Worm (Caenorhabditis elegans): ENCODE measurements around the gene Y38H6C.25.

DNA sequence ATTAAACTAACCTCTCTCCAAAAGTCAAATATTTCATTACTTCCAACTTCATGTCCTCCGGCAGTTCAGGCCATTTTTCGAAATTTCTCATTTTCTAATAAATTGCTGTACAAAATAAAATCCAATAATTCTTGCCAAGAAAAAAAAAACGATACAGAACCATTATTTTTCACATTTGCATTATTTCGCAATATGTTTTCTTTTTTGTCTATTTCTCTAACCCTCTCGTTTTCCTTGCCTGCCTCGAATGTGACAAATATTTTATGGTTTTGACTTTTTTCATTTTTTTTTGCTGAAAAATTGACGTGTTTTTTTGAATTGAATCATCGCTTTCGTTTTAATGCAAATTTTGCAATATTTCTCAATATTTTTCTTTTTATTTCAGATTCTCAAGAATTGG lies 3.2 kb downstream of the Y38H6C.25 start, which contains the start of the genes Y38H6C.9 and fbxa-150:
- no peak for TF ChIP-seq hmbx-1 (tag; optimal IDR thresholded peaks at IDR 0.05)
- no peak for TF ChIP-seq ama-1 (optimal IDR thresholded peaks at IDR 0.05)
- TF ChIP-seq B0310.2 (tag; optimal IDR thresholded peaks at IDR 0.05): no peak
- TF ChIP-seq ceh-13 (GFP tag; optimal IDR thresholded peaks at IDR 0.05): no peak
- no peak for TF ChIP-seq flt-1 (GFP tag; IDR thresholded peaks at IDR 0.05)
- TF ChIP-seq hnd-1 (tag; optimal IDR thresholded peaks at IDR 0.05): no peak
- no peak for TF ChIP-seq F13C5.2 (tag; optimal IDR thresholded peaks at IDR 0.05)
- no peak for TF ChIP-seq ceh-36 (tag; optimal IDR thresholded peaks at IDR 0.05)
- no peak for TF ChIP-seq ets-7 (tag; optimal IDR thresholded peaks at IDR 0.05)
- TF ChIP-seq aly-1 (tag; optimal IDR thresholded peaks at IDR 0.05): no peak
- TF ChIP-seq hmg-4 (GFP tag; optimal IDR thresholded peaks at IDR 0.05): no peak
